Fruit fly (Drosophila melanogaster): ENCODE data around the gene CG9698.

DNA sequence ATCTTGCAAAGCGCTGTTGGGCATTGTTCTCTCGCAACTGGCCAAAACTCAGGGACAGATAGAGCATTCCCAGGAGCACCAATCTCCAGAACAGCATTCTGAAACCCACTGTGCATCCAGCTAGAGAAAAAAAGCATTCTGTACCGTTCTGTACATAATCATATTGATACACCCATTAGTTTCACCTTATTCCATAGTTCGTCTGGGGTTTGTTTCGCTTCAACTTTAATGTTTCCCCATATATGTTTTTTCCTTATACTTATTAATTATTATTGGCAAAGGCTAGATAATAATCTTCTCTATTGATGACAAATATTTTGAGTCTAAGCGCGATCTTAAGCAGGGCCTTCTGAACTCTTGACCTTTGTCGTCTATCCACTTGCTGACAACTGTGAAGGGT, 2.5 kb upstream of the CG9698 start, which contains the start of gene PH4alphaNE2:
- TF ChIP-seq Lpt (GFP tag; optimal IDR thresholded peaks at IDR 0.05) (no peak), Gug (GFP tag; IDR thresholded peaks at IDR 0.05) (no peak), fkh (GFP tag; optimal IDR thresholded peaks at IDR 0.05) (no peak), Eip75B (GFP tag; optimal IDR thresholded peaks at IDR 0.05) (no peak), Sox15 (GFP tag; optimal IDR thresholded peaks at IDR 0.05) (no peak), Ets96B (tag; optimal IDR thresholded peaks at IDR 0.05) (no peak), Ets21C (GFP tag; optimal IDR thresholded peaks at IDR 0.05) (no peak), OdsH (GFP tag; optimal IDR thresholded peaks at IDR 0.05) (no peak), CG6854 (GFP tag; optimal IDR thresholded peaks at IDR 0.05) (no peak), CG10669 (GFP tag; optimal IDR thresholded peaks at IDR 0.05) (no peak), Sox102F (GFP tag; optimal IDR thresholded peaks at IDR 0.05) (no peak)

Data from whole organism, prepupa.